Fruit fly (Drosophila melanogaster) whole organism, pupa: Measurements from ENCODE around the gene CG46026.
A peak's percentile ranks its signal among the peaks of the same experiment; 100 is the strongest.

ENCODE experiments used
- CG10348 ChIP-seq: fragments of 200-800 bp; sonication (Bioruptor generic); IDR thresholded peaks from 2 replicates; pipeline ENCODE4 v1.3.6; 2022; ENCODE audit warnings: missing biosample characterization, missing genetic modification characterization
- CG12605 ChIP-seq: fragments of 200-800 bp; sonication (Bioruptor generic); IDR thresholded peaks from 2 replicates; pipeline ENCODE4 v1.3.6; 2022; ENCODE audit warnings: missing biosample characterization, missing genetic modification characterization
- CG13204 ChIP-seq: fragments of 200-800 bp; sonication (Bioruptor generic); optimal IDR thresholded peaks from 2 replicates; lab custom pipeline; 2018; ENCODE audit warnings: missing biosample characterization, mild to moderate bottlenecking, missing genetic modification characterization, moderate library complexity
- CG14655 ChIP-seq: fragments of 200-800 bp; sonication (Bioruptor generic); optimal IDR thresholded peaks from 3 replicates; lab custom pipeline; 2017; ENCODE audit warnings: mild to moderate bottlenecking, missing biosample characterization, missing genetic modification reagents, missing genetic modification characterization
- CG15710 ChIP-seq: fragments of 200-800 bp; sonication (Bioruptor generic); optimal IDR thresholded peaks from 2 replicates; lab custom pipeline; 2018; ENCODE audit warnings: missing biosample characterization, mild to moderate bottlenecking, missing genetic modification characterization, moderate library complexity
- CG17806 ChIP-seq: fragments of 200-800 bp; sonication (Bioruptor generic); optimal IDR thresholded peaks from 2 replicates; lab custom pipeline; 2018; ENCODE audit warnings: missing biosample characterization, mild to moderate bottlenecking, missing genetic modification characterization, moderate library complexity
- CG32121 ChIP-seq: fragments of 200-800 bp; sonication (Bioruptor generic); IDR thresholded peaks from 2 replicates; pipeline ENCODE4 v1.3.6; 2022; ENCODE audit warnings: missing biosample characterization, missing genetic modification characterization
- CG34367 ChIP-seq: fragments of 200-800 bp; sonication (Bioruptor generic); optimal IDR thresholded peaks from 2 replicates; lab custom pipeline; 2018; ENCODE audit warnings: missing biosample characterization, mild to moderate bottlenecking, missing genetic modification characterization
- CG4496 ChIP-seq: fragments of 200-800 bp; sonication (Bioruptor generic); IDR thresholded peaks from 3 replicates; pipeline ENCODE4 v1.3.6; 2022; ENCODE audit warnings: missing biosample characterization, missing genetic modification characterization
- CG8159 ChIP-seq: fragments of 200-800 bp; sonication (Bioruptor generic); optimal IDR thresholded peaks from 3 replicates; lab custom pipeline; 2018; ENCODE audit warnings: missing biosample characterization, mild to moderate bottlenecking, missing genetic modification characterization, moderate library complexity
- CG8301 ChIP-seq: fragments of 200-800 bp; sonication (Bioruptor generic); optimal IDR thresholded peaks from 2 replicates; lab custom pipeline; 2018; ENCODE audit warnings: missing biosample characterization, mild to moderate bottlenecking, missing genetic modification characterization
- CG9948 ChIP-seq: fragments of 200-800 bp; sonication (Bioruptor generic); optimal IDR thresholded peaks from 2 replicates; lab custom pipeline; 2018; ENCODE audit warnings: missing biosample characterization, mild to moderate bottlenecking, missing genetic modification characterization, moderate library complexity
- D1 ChIP-seq: fragments of 200-800 bp; sonication (Bioruptor generic); optimal IDR thresholded peaks from 2 replicates; lab custom pipeline; 2018; ENCODE audit warnings: missing biosample characterization, mild to moderate bottlenecking, missing genetic modification characterization, moderate library complexity
- EcR ChIP-seq: fragments of 200-800 bp; sonication (Bioruptor generic); optimal IDR thresholded peaks from 3 replicates; lab custom pipeline; 2019; ENCODE audit warnings: missing biosample characterization, missing genetic modification characterization, mild to moderate bottlenecking, moderate library complexity, missing genetic modification reagents
- Ets98B ChIP-seq: fragments of 200-800 bp; sonication (Bioruptor generic); IDR thresholded peaks from 2 replicates; pipeline ENCODE4 v1.3.6; 2022; ENCODE audit warnings: missing biosample characterization, missing genetic modification characterization
- Pif1A ChIP-seq: fragments of 200-800 bp; sonication (Bioruptor generic); optimal IDR thresholded peaks from 3 replicates; lab custom pipeline; 2016; ENCODE audit warnings: missing biosample characterization, missing genetic modification characterization
- Pif1B ChIP-seq: fragments of 200-800 bp; sonication (Bioruptor generic); optimal IDR thresholded peaks from 3 replicates; lab custom pipeline; 2016; ENCODE audit warnings: missing biosample characterization, missing genetic modification characterization
- Snoo ChIP-seq: fragments of 200-800 bp; sonication (Bioruptor generic); optimal IDR thresholded peaks from 3 replicates; lab custom pipeline; 2017; ENCODE audit warnings: missing biosample characterization, mild to moderate bottlenecking, missing genetic modification characterization, inconsistent platforms
- fd96Ca ChIP-seq: fragments of 200-800 bp; sonication (Bioruptor generic); IDR thresholded peaks from 3 replicates; pipeline ENCODE4 v1.3.6; 2022; ENCODE audit warnings: missing biosample characterization, missing genetic modification characterization
- gl ChIP-seq: fragments of 200-800 bp; sonication (Bioruptor generic); optimal IDR thresholded peaks from 2 replicates; lab custom pipeline; 2018; ENCODE audit warnings: missing biosample characterization, mild to moderate bottlenecking, missing genetic modification characterization
- rn ChIP-seq: fragments of 200-800 bp; sonication (Bioruptor generic); IDR thresholded peaks from 2 replicates; pipeline ENCODE4 v1.3.6; 2022; ENCODE audit warnings: missing biosample characterization, missing genetic modification characterization

Gene CG46026

DNA sequence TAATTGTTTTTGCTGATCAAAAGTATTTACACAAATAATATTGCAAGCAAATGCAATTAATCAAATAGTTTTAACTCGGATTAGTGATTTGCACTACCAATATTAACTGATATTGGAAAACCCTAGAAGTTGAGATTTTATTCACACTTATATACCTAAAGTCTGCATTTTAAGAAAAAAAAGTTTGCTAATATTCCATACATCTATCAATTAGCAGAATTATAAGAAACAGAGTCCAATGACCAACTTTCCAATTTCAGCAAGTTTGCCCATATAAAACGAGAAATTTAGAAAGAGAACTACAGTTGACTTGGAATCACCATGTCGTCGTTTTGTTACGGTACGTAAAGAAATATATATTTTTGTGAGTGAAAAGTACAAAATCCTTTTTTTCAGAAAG lies at the start of gene CG46026:
CG46026 (plus strand) TSS at position 301 of the 400 bp plus-strand sequence.
- TF ChIP-seq CG15710, result no peak
- TF ChIP-seq CG8301 (tag; lab: Kevin White, UChicago), result no peak
- no peak for TF ChIP-seq D1 (tag; lab: Kevin White, UChicago)
- TF ChIP-seq CG8159 (tag; lab: Kevin White, UChicago), result no peak
- TF ChIP-seq CG10348 (GFP tag; lab: Robert Waterston, UW), result no peak
- TF ChIP-seq, all 21 proteins: peak for 0

DNA sequence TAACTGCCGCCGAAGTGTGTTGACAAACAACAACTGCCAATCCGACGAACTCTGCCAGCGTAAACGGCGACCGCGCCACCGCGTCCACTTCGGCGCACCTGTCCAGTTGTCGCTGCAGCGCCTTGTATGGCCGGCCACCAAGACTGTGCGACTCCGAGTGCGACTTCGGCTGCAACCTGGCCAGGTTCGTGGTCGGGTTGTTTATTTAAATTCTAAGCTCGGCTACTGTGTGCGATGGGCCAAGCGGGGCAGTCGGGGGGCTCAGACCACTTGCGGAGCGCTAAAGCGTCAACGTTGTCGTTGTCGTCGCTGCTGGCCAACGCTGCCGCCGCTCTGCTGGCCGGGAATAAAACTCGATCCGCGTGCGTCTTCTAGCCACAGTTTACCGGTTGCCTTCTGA lies 46.8 kb upstream of the CG46026 start, which contains the start of gene Osi9:
Osi9 (plus strand) TSS at position 375 of the 400 bp plus-strand sequence.
- TF ChIP-seq CG8159 (tag; lab: Kevin White, UChicago) (no peak), CG32121 (GFP tag; lab: Robert Waterston, UW) (no peak), Pif1B (GFP tag; lab: Kevin White, UChicago) (no peak), Ets98B (GFP tag; lab: Robert Waterston, UW) (peak; percentile 14; the same call in 1 of the 2 replicates), CG10348 (GFP tag; lab: Robert Waterston, UW) (no peak), Pif1A (GFP tag; lab: Kevin White, UChicago) (no peak), CG12605 (GFP tag; lab: Robert Waterston, UW) (no peak), CG15710 (no peak), CG4496 (GFP tag; lab: Robert Waterston, UW) (peak; percentile 71; the same call in 2 of the 3 replicates), CG13204 (GFP tag; lab: Kevin White, UChicago) (peak; percentile 86), CG34367 (tag; lab: Kevin White, UChicago) (no peak), gl (tag; lab: Kevin White, UChicago) (no peak), CG17806 (tag; lab: Kevin White, UChicago) (no peak)

DNA sequence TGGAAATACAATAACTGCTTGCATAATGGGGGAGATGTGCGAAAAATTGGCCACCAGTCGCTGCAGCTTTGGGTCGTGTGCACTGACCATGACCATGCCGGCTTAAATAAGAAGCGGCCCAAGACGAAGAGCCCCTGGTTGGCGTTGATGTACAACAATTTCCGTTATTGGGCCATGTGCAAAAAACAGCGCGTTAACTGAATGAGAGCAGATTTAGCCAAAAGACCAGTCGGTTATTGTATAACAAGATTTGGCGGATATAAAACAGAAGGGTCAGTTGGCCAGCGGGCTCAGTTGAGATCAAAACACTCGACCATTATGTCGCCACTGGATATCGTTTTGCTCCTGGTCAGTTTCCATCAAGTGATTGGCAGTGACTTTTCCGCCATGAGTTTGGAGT lies 43.0 kb upstream of the CG46026 start, which contains the start of gene Osi10a:
Osi10a (plus strand) TSS at position 301 of the 400 bp plus-strand sequence.
- no peak for TF ChIP-seq Pif1B (GFP tag; lab: Kevin White, UChicago)
- no peak for TF ChIP-seq Pif1A (GFP tag; lab: Kevin White, UChicago)
- no peak for TF ChIP-seq EcR
- no peak for TF ChIP-seq gl (tag; lab: Kevin White, UChicago)
- TF ChIP-seq D1 (tag; lab: Kevin White, UChicago), result no peak
- TF ChIP-seq CG8159 (tag; lab: Kevin White, UChicago), result no peak

DNA sequence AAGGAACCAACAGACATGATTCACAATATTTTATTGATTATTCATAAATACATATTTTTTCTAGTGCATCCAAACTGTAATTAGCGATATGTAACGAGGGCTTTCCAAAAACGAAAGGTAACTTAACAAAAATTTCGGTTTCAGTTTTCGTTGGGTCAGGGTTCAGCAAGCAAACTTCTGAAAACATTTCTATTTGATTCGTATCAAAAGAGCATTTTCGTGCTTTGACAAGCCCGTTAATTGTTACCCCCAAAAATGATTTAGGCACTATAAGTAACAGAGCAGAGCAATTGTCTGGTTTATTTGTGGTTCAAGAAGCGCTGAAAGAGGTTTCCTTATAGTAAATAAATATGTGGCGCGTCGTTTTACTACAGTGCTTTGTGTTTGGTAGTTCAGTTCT lies 40.8 kb upstream of the CG46026 start, which contains the start of gene Osi10b:
Osi10b (plus strand) TSS at position 301 of the 400 bp plus-strand sequence.
- no peak for TF ChIP-seq Pif1B (GFP tag; lab: Kevin White, UChicago)
- TF ChIP-seq D1 (tag; lab: Kevin White, UChicago), result no peak
- TF ChIP-seq CG13204 (GFP tag; lab: Kevin White, UChicago), result no peak
- TF ChIP-seq CG9948 (tag; lab: Kevin White, UChicago), result no peak
- no peak for TF ChIP-seq Pif1A (GFP tag; lab: Kevin White, UChicago)

- TF ChIP-seq CG13204 (GFP tag; lab: Kevin White, UChicago) (no peak), Ets98B (GFP tag; lab: Robert Waterston, UW) (no peak), gl (tag; lab: Kevin White, UChicago) (no peak), CG8301 (tag; lab: Kevin White, UChicago) (no peak), EcR (no peak), CG14655 (GFP tag; lab: Kevin White, UChicago) (no peak), CG10348 (GFP tag; lab: Robert Waterston, UW) (no peak), CG15710 (no peak), Pif1A (GFP tag; lab: Kevin White, UChicago) (no peak), rn (GFP tag; lab: Robert Waterston, UW) (no peak), CG34367 (tag; lab: Kevin White, UChicago) (no peak), CG12605 (GFP tag; lab: Robert Waterston, UW) (no peak)
Measured at dm6 chr3R:6268657-6269056, 38.0 kb upstream of the CG46026 start, which contains the start of gene Osi11. Osi11 (minus strand) TSS chr3R:6268757.

DNA sequence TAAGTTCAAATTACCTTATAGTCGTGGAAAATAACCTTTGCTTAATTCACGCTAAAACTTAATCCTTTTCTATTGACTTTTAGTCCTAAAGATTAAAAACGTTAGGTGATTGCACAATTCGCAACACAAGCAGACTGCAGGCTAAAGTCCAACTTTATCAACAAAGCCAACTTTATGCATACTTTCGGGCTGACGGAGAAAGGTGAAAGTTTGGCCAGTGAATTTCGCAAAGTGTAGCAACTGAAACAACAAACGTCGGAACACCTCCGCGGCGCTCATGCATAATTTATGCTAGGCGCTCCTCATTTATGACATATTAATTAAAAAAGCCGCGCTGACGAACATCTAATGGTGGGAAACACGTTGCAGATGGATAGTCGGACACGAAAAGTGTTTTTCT lies 36.7 kb upstream of the CG46026 start:
- TF ChIP-seq CG8159 (tag; lab: Kevin White, UChicago), result no peak
- TF ChIP-seq CG15710, result no peak
- TF ChIP-seq CG14655 (GFP tag; lab: Kevin White, UChicago), result peak; percentile 42
- peak; percentile 12 for TF ChIP-seq CG8301 (tag; lab: Kevin White, UChicago)
- TF ChIP-seq CG4496 (GFP tag; lab: Robert Waterston, UW), result 0 out of 3 replicates have a peak, but pooled peaks have one; percentile 40

- TF ChIP-seq fd96Ca (GFP tag; lab: Robert Waterston, UW), result no peak
- TF ChIP-seq Snoo (tag; lab: Kevin White, UChicago), result no peak
- no peak for TF ChIP-seq CG8301 (tag; lab: Kevin White, UChicago)
- TF ChIP-seq CG10348 (GFP tag; lab: Robert Waterston, UW), result no peak
- TF ChIP-seq Pif1B (GFP tag; lab: Kevin White, UChicago), result no peak
- TF ChIP-seq EcR, result no peak
- no peak for TF ChIP-seq CG34367 (tag; lab: Kevin White, UChicago)
- TF ChIP-seq CG15710, result no peak
Measured at dm6 chr3R:6278231-6278630, 28.5 kb upstream of the CG46026 start, which contains the start of gene Osi12. Osi12 (plus strand) TSS chr3R:6278531.
